Fruit fly (Drosophila melanogaster): ENCODE results near the gene CG4822.

CG4822 gene

DNA sequence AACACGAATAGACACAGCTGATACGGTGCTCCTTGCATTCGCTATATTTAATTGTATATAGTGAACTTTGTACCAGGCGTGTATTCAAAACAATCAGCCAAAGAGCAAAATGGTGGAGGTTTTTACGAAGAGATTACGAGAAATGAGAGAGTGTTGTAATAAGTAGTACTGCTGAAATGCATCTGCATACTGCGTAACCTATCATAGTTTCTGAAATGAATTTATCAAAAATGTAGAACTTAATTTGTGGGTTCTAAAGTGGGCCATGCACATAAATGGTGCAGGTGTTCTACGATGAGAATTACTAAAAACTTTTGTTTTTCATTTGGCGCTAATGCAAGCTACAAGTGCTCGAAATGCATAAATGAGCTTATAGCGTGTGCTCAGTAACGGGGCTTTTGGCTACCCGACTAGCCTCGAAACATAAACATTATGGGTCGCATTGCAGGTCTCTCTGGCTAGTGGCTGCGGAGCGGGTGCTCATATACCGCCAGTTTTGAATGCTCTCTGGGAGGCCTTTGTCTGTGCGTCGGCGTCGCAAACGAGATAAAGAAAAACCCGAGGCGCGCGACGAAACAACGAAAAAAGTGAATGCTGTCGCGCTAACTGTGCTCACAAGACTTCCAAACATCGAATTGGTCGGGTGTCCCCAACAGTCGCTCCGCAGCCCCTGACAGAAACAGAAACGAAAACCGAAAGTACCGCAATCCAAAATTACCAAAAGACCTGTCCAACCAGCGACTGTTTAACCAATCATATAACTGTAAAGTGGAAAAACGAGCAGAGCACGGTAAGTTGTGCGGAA is 10.1 kb upstream of the CG4822 start, which contains the start of gene Gs1 (continued):
- no peak for TF ChIP-seq CG8944 (GFP tag; optimal IDR thresholded peaks at IDR 0.05)
- TF ChIP-seq CG6854 (GFP tag; optimal IDR thresholded peaks at IDR 0.05), result peak; percentile 70
- no peak for TF ChIP-seq Six4 (GFP tag; optimal IDR thresholded peaks at IDR 0.05)
- TF ChIP-seq Adf1 (GFP tag; IDR thresholded peaks at IDR 0.05), result peak; percentile 79
- TF ChIP-seq CG33557 (GFP tag; optimal IDR thresholded peaks at IDR 0.05), result peak; percentile 25
- no peak for TF ChIP-seq Xbp1 (GFP tag; optimal IDR thresholded peaks at IDR 0.05)
- TF ChIP-seq CG4730 (GFP tag; IDR thresholded peaks at IDR 0.05), result no peak
- peak; percentile 96 for TF ChIP-seq CG6175 (GFP tag; IDR thresholded peaks at IDR 0.05)
- no peak for TF ChIP-seq CG12391 (tag; optimal IDR thresholded peaks at IDR 0.05)
- no peak for TF ChIP-seq Lpt (GFP tag; optimal IDR thresholded peaks at IDR 0.05)
- TF ChIP-seq CG18476 (GFP tag; optimal IDR thresholded peaks at IDR 0.05), result no peak
- TF ChIP-seq usp (GFP tag; optimal IDR thresholded peaks at IDR 0.05), result no peak
- TF ChIP-seq Hr78 (GFP tag; optimal IDR thresholded peaks at IDR 0.05), result peak in 1 of 2 experiments; percentile 24
- no peak for TF ChIP-seq psq (GFP tag; optimal IDR thresholded peaks at IDR 0.05)
- TF ChIP-seq Optix (GFP tag; IDR thresholded peaks at IDR 0.05), result no peak
- TF ChIP-seq Fer1 (GFP tag; optimal IDR thresholded peaks at IDR 0.05), result peak; percentile 81
- no peak for TF ChIP-seq CG14710 (tag; optimal IDR thresholded peaks at IDR 0.05)
- peak; percentile 79 for TF ChIP-seq kni (GFP tag; optimal IDR thresholded peaks at IDR 0.05)
- no peak for TF ChIP-seq btn (GFP tag; optimal IDR thresholded peaks at IDR 0.05)
- TF ChIP-seq CG15269 (tag; optimal IDR thresholded peaks at IDR 0.05), result peak; percentile 18
- no peak for TF ChIP-seq dati (GFP tag; IDR thresholded peaks at IDR 0.05)
- peak; percentile 9 for TF ChIP-seq CG3281 (GFP tag; optimal IDR thresholded peaks at IDR 0.05)
- no peak for TF ChIP-seq gt (GFP tag; IDR thresholded peaks at IDR 0.05)
- TF ChIP-seq Mrtf (GFP tag; IDR thresholded peaks at IDR 0.05), result no peak
- no peak for TF ChIP-seq zf30C (GFP tag; optimal IDR thresholded peaks at IDR 0.05)
- TF ChIP-seq Nf-YC (tag; optimal IDR thresholded peaks at IDR 0.05), result peak; percentile 85
- peak; percentile 30 for TF ChIP-seq CG2712 (tag; optimal IDR thresholded peaks at IDR 0.05)
- no peak for TF ChIP-seq CG4282 (GFP tag; optimal IDR thresholded peaks at IDR 0.05)
- TF ChIP-seq sens (GFP tag), result peak; percentile 59
- no peak for TF ChIP-seq sima (GFP tag; optimal IDR thresholded peaks at IDR 0.05)
- TF ChIP-seq kah (GFP tag; optimal IDR thresholded peaks at IDR 0.05), result peak; percentile 21
- no peak for TF ChIP-seq CG2875 (GFP tag; optimal IDR thresholded peaks at IDR 0.05)
- TF ChIP-seq CG9215 (GFP tag; IDR thresholded peaks at IDR 0.05), result no peak
- TF ChIP-seq CG12659 (GFP tag; optimal IDR thresholded peaks at IDR 0.05), result peak; percentile 36
- TF ChIP-seq Myb (GFP tag; optimal IDR thresholded peaks at IDR 0.05), result no peak
- no peak for TF ChIP-seq zen (tag; optimal IDR thresholded peaks at IDR 0.05)
- no peak for TF ChIP-seq CG1792 (GFP tag; optimal IDR thresholded peaks at IDR 0.05)
- TF ChIP-seq CG31388 (GFP tag; optimal IDR thresholded peaks at IDR 0.05), result no peak
- 0 out of 3 replicates have a peak, but pooled peaks have one; percentile 12 for TF ChIP-seq zfh1 (GFP tag; IDR thresholded peaks at IDR 0.05)
- TF ChIP-seq NFAT (GFP tag; IDR thresholded peaks at IDR 0.05), result no peak
- no peak for TF ChIP-seq CG7372 (GFP tag; IDR thresholded peaks at IDR 0.05)
- no peak for TF ChIP-seq CG3838 (GFP tag; optimal IDR thresholded peaks at IDR 0.05)
- no peak for TF ChIP-seq emc (GFP tag; optimal IDR thresholded peaks at IDR 0.05)
- peak; percentile 36 for TF ChIP-seq YL-1 (GFP tag; optimal IDR thresholded peaks at IDR 0.05)
- TF ChIP-seq ranshi (GFP tag; IDR thresholded peaks at IDR 0.05), result no peak; the same call in 1 of the 2 replicates
- TF ChIP-seq MBD-R2 (GFP tag; IDR thresholded peaks at IDR 0.05), result peak; percentile 18; the same call in 1 of the 2 replicates
- no peak for TF ChIP-seq Hsf (GFP tag; optimal IDR thresholded peaks at IDR 0.05)
- TF ChIP-seq CG15514 (GFP tag; optimal IDR thresholded peaks at IDR 0.05), result peak; percentile 44
- no peak for TF ChIP-seq Atf-2 (GFP tag; optimal IDR thresholded peaks at IDR 0.05)
- peak; percentile 60; the same call in 1 of the 2 replicates for TF ChIP-seq CG32532 (GFP tag; IDR thresholded peaks at IDR 0.05)
- TF ChIP-seq Poxn (GFP tag; IDR thresholded peaks at IDR 0.05), result no peak

All from whole organism, embryonic.